Worm (Caenorhabditis elegans) whole organism, L1 larva: ENCODE measurements around the gene twnk-1.

Experiments
- C04F5.9 ChIP-seq: sonication (generic microtip); optimal IDR thresholded peaks from 2 replicates; lab custom pipeline; 2016; ENCODE audit warnings: missing genetic modification characterization, missing compliant biosample characterization
- C16A3.4 ChIP-seq: fragments of 150-350 bp; optimal IDR thresholded peaks from 2 replicates; lab custom pipeline; 2014; ENCODE audit warnings: missing biosample characterization, missing genetic modification characterization
- alr-1 ChIP-seq: fragments of 200-800 bp; sonication (Bioruptor generic); optimal IDR thresholded peaks from 2 replicates; lab custom pipeline; 2018; ENCODE audit warnings: borderline replicate concordance, mild to moderate bottlenecking, missing genetic modification characterization, missing compliant biosample characterization
- blmp-1 ChIP-seq: fragments of 150-350 bp; optimal IDR thresholded peaks from 2 replicates; lab custom pipeline; 2014; ENCODE audit warnings: missing biosample characterization, missing genetic modification characterization
- ceh-82 ChIP-seq, 3 experiments: fragments of 150-350 bp in 1 of 3; sonication (generic microtip) in 2 of 3; optimal IDR thresholded peaks; 2 replicates each; lab custom pipeline; 2014 to 2017; ENCODE audit warnings: missing biosample characterization in 3 of 3, missing genetic modification characterization in 3 of 3
- ceh-88 ChIP-seq: fragments of 200-800 bp; sonication (Bioruptor generic); IDR thresholded peaks from 2 replicates; pipeline ENCODE4 v1.3.6; 2022; ENCODE audit warnings: missing genetic modification characterization, missing compliant biosample characterization
- ceh-90 ChIP-seq: sonication (generic microtip); optimal IDR thresholded peaks from 2 replicates; lab custom pipeline; 2016; ENCODE audit warnings: missing genetic modification characterization, missing compliant biosample characterization
- ces-1 ChIP-seq: fragments of 150-350 bp; optimal IDR thresholded peaks from 2 replicates; lab custom pipeline; 2014; ENCODE audit warnings: missing biosample characterization, missing genetic modification reagents, missing genetic modification characterization
- dpl-1 ChIP-seq, 3 experiments: fragments of 150-350 bp in 2 of 3; sonication (generic microtip) in 1 of 3; optimal IDR thresholded peaks; 2 replicates each; lab custom pipeline; 2014 to 2017; ENCODE audit warnings: missing biosample characterization in 3 of 3, missing genetic modification characterization in 3 of 3, missing genetic modification reagents in 3 of 3
- dsc-1 ChIP-seq: sonication (generic microtip); optimal IDR thresholded peaks from 2 replicates; lab custom pipeline; 2016; ENCODE audit warnings: mild to moderate bottlenecking, missing genetic modification characterization, missing compliant biosample characterization
- elt-2 ChIP-seq: sonication (generic microtip); optimal IDR thresholded peaks from 2 replicates; lab custom pipeline; 2016; ENCODE audit warnings: missing genetic modification characterization, mild to moderate bottlenecking, inconsistent platforms, missing compliant biosample characterization, missing genetic modification reagents
- elt-3 ChIP-seq, 6 experiments: fragments of 150-350 bp in 1 of 6; sonication (generic microtip); optimal IDR thresholded peaks; 2 replicates each; lab custom pipeline; 2017 to 2018; ENCODE audit warnings: missing biosample characterization in 6 of 6, missing genetic modification characterization in 6 of 6, inconsistent platforms in 1 of 6
- fkh-10 ChIP-seq: sonication (generic microtip); optimal IDR thresholded peaks from 2 replicates; lab custom pipeline; 2017; ENCODE audit warnings: missing biosample characterization, missing genetic modification reagents, missing genetic modification characterization
- fkh-8 ChIP-seq: sonication (generic microtip); optimal IDR thresholded peaks from 2 replicates; lab custom pipeline; 2016; ENCODE audit warnings: mild to moderate bottlenecking, missing genetic modification characterization, missing compliant biosample characterization
- grh-1 ChIP-seq: fragments of 200-800 bp; sonication (Bioruptor generic); IDR thresholded peaks from 2 replicates; pipeline ENCODE4 v1.3.6; 2022; ENCODE audit warnings: missing genetic modification reagents, missing genetic modification characterization, missing compliant biosample characterization
- hlh-17 ChIP-seq: fragments of 200-800 bp; sonication (Bioruptor generic); optimal IDR thresholded peaks from 2 replicates; lab custom pipeline; 2018; ENCODE audit warnings: missing genetic modification characterization, mild to moderate bottlenecking, missing compliant biosample characterization, moderate library complexity, borderline replicate concordance
- hpl-2 ChIP-seq: fragments of 150-350 bp; optimal IDR thresholded peaks from 2 replicates; lab custom pipeline; 2014; ENCODE audit warnings: missing biosample characterization, missing genetic modification reagents, missing genetic modification characterization
- isw-1 ChIP-seq: fragments of 200-800 bp; sonication (Bioruptor generic); IDR thresholded peaks from 2 replicates; pipeline ENCODE4 v1.3.6; 2022; ENCODE audit warnings: missing genetic modification characterization, missing compliant biosample characterization
- jun-1 ChIP-seq: fragments of 150-350 bp; optimal IDR thresholded peaks from 2 replicates; lab custom pipeline; 2014; ENCODE audit warnings: missing biosample characterization, missing genetic modification reagents, missing genetic modification characterization
- lin-13 ChIP-seq: fragments of 150-350 bp; optimal IDR thresholded peaks from 2 replicates; lab custom pipeline; 2014; ENCODE audit warnings: missing biosample characterization, missing genetic modification reagents, missing genetic modification characterization
- lin-14 ChIP-seq: fragments of 200-800 bp; sonication (Bioruptor generic); optimal IDR thresholded peaks from 2 replicates; lab custom pipeline; 2018; ENCODE audit warnings: mild to moderate bottlenecking, missing genetic modification characterization, moderate library complexity, missing compliant biosample characterization
- lin-15B ChIP-seq: fragments of 150-350 bp; sonication (generic microtip); optimal IDR thresholded peaks from 3 replicates; lab custom pipeline; 2014; ENCODE audit warnings: missing biosample characterization, missing genetic modification characterization
- lin-35 ChIP-seq, 2 experiments: fragments of 150-350 bp; optimal IDR thresholded peaks; 2 replicates each; lab custom pipeline; 2014; ENCODE audit warnings: missing biosample characterization in 2 of 2, missing genetic modification characterization in 2 of 2, missing genetic modification reagents in 2 of 2
- lin-39 ChIP-seq: fragments of 150-350 bp; optimal IDR thresholded peaks from 2 replicates; lab custom pipeline; 2014; ENCODE audit warnings: missing biosample characterization, missing genetic modification reagents, missing genetic modification characterization
- lsy-2 ChIP-seq, 2 experiments: fragments of 150-350 bp; optimal IDR thresholded peaks; 2 replicates each; lab custom pipeline; 2014; ENCODE audit warnings: missing biosample characterization in 2 of 2, missing genetic modification characterization in 2 of 2
- mab-9 ChIP-seq: fragments of 200-800 bp; sonication (Bioruptor generic); IDR thresholded peaks from 2 replicates; pipeline ENCODE4 v1.3.6; 2022; ENCODE audit warnings: missing genetic modification reagents, missing genetic modification characterization, missing compliant biosample characterization
- mdl-1 ChIP-seq, 2 experiments: fragments of 150-350 bp; optimal IDR thresholded peaks; 2 replicates each; lab custom pipeline; 2014 to 2017; ENCODE audit warnings: missing biosample characterization in 2 of 2, missing genetic modification characterization in 2 of 2, inconsistent platforms in 1 of 2
- nhr-11 ChIP-seq: fragments of 150-350 bp; optimal IDR thresholded peaks from 2 replicates; lab custom pipeline; 2014; ENCODE audit warnings: missing biosample characterization, missing genetic modification characterization
- nhr-12 ChIP-seq: sonication (generic microtip); optimal IDR thresholded peaks from 2 replicates; lab custom pipeline; 2017; ENCODE audit warnings: missing biosample characterization, missing genetic modification characterization
- nhr-237 ChIP-seq: fragments of 150-350 bp; optimal IDR thresholded peaks from 2 replicates; lab custom pipeline; 2014; ENCODE audit warnings: missing biosample characterization, missing genetic modification characterization
- nhr-28 ChIP-seq: fragments of 150-350 bp; optimal IDR thresholded peaks from 2 replicates; lab custom pipeline; 2014; ENCODE audit warnings: missing biosample characterization, missing genetic modification characterization
- nhr-71 ChIP-seq: sonication (generic microtip); optimal IDR thresholded peaks from 2 replicates; lab custom pipeline; 2016; ENCODE audit warnings: mild to moderate bottlenecking, missing genetic modification characterization, moderate library complexity, missing compliant biosample characterization
- nhr-77 ChIP-seq: fragments of 150-350 bp; optimal IDR thresholded peaks from 2 replicates; lab custom pipeline; 2014; ENCODE audit warnings: missing biosample characterization, missing genetic modification characterization
- nhr-84 ChIP-seq: sonication (generic microtip); optimal IDR thresholded peaks from 2 replicates; lab custom pipeline; 2017; ENCODE audit warnings: missing biosample characterization, missing genetic modification characterization
- nhr-90 ChIP-seq: sonication (generic microtip); optimal IDR thresholded peaks from 2 replicates; lab custom pipeline; 2016; ENCODE audit warnings: mild to moderate bottlenecking, missing genetic modification characterization, missing compliant biosample characterization; ENCODE audit not compliant: poor library complexity
- pax-3 ChIP-seq: fragments of 200-800 bp; sonication (Bioruptor generic); optimal IDR thresholded peaks from 2 replicates; lab custom pipeline; 2018; ENCODE audit warnings: mild to moderate bottlenecking, missing genetic modification characterization, moderate library complexity, missing compliant biosample characterization
- pqm-1 ChIP-seq: sonication (generic microtip); optimal IDR thresholded peaks from 3 replicates; lab custom pipeline; 2017; ENCODE audit warnings: missing biosample characterization, missing genetic modification characterization
- snpc-4 ChIP-seq: fragments of 150-350 bp; optimal IDR thresholded peaks from 2 replicates; lab custom pipeline; 2014; ENCODE audit warnings: missing biosample characterization, missing genetic modification characterization
- sox-4 ChIP-seq: sonication (generic microtip); optimal IDR thresholded peaks from 2 replicates; lab custom pipeline; 2016; ENCODE audit warnings: missing genetic modification characterization, missing compliant biosample characterization
- sup-37 ChIP-seq: fragments of 200-800 bp; sonication (Bioruptor generic); optimal IDR thresholded peaks from 2 replicates; lab custom pipeline; 2018; ENCODE audit warnings: mild to moderate bottlenecking, missing genetic modification characterization, missing compliant biosample characterization
- swsn-7 ChIP-seq: sonication (generic microtip); optimal IDR thresholded peaks from 2 replicates; lab custom pipeline; 2016; ENCODE audit warnings: missing genetic modification characterization, missing compliant biosample characterization
- unc-30 ChIP-seq: sonication (generic microtip); optimal IDR thresholded peaks from 2 replicates; lab custom pipeline; 2017; ENCODE audit warnings: missing biosample characterization, missing genetic modification characterization
- unc-86 ChIP-seq: sonication (generic microtip); optimal IDR thresholded peaks from 2 replicates; lab custom pipeline; 2016; ENCODE audit warnings: missing genetic modification characterization, missing compliant biosample characterization
- unc-98 ChIP-seq: fragments of 200-800 bp; sonication (Bioruptor generic); IDR thresholded peaks from 2 replicates; pipeline ENCODE4 v1.3.6; 2022; ENCODE audit warnings: missing genetic modification characterization, missing compliant biosample characterization
- zag-1 ChIP-seq: fragments of 150-350 bp; optimal IDR thresholded peaks from 2 replicates; lab custom pipeline; 2014; ENCODE audit warnings: missing biosample characterization, missing genetic modification characterization
- zip-4 ChIP-seq: fragments of 200-800 bp; sonication (Bioruptor generic); optimal IDR thresholded peaks from 2 replicates; lab custom pipeline; 2018; ENCODE audit warnings: mild to moderate bottlenecking, missing genetic modification characterization, moderate library complexity, missing compliant biosample characterization
- ztf-11 ChIP-seq, 2 experiments: sonication (generic microtip); optimal IDR thresholded peaks; 2 replicates each; lab custom pipeline; 2016 to 2017; ENCODE audit warnings: missing genetic modification characterization in 2 of 2, missing biosample characterization in 1 of 2, missing compliant biosample characterization in 1 of 2
- ztf-4 ChIP-seq: fragments of 150-350 bp; optimal IDR thresholded peaks from 2 replicates; lab custom pipeline; 2014; ENCODE audit warnings: missing biosample characterization, missing genetic modification characterization

Gene twnk-1

DNA sequence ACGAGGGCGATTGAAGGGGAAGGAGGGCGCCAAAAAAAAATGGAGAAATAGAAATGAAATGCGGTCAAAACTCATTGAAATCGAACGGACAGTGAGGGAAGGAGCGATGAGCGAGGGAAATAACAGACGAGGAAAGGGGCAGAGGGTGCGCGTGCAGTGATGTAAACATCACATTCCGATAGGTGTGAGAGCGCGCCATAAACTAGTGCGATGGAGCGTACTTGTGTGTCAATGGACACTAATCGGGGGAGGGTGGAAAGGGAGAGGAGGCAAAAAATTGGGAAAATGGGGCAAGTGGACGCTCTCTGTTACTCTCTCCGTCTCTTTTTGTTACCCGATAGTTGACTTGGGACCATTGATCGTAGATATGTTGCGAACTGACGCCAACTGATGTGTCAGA, 27.1 kb upstream of the twnk-1 start (continued):
- TF ChIP-seq nhr-12, result no peak
- TF ChIP-seq zip-4 (GFP tag; lab: Kevin White, UChicago), result no peak
- peak; percentile 12 for TF ChIP-seq dsc-1
- TF ChIP-seq mab-9 (GFP tag; lab: Robert Waterston, UW), result no peak
- no peak for TF ChIP-seq pqm-1 (tag; lab: Kevin White, UChicago)
- TF ChIP-seq grh-1 (GFP tag; lab: Robert Waterston, UW), result peak; percentile 30; the same call in 1 of the 2 replicates
- no peak for TF ChIP-seq C04F5.9 (tag; lab: Kevin White, UChicago)
- no peak for TF ChIP-seq unc-98 (GFP tag; lab: Robert Waterston, UW)
- TF ChIP-seq ceh-88 (GFP tag; lab: Robert Waterston, UW), result no peak
- no peak for TF ChIP-seq sup-37 (GFP tag; lab: Kevin White, UChicago)
- TF ChIP-seq mdl-1 (tag; optimal IDR thresholded peaks at IDR 0.05; lab: Kevin White, UChicago), result peak in 1 of 2 experiments; percentile 63
- TF ChIP-seq elt-3 (tag; optimal IDR thresholded peaks at IDR 0.05; lab: Kevin White, UChicago), result no peak
- peak in 1 of 2 experiments; percentile 17 for TF ChIP-seq ztf-11 (tag; optimal IDR thresholded peaks at IDR 0.05; lab: Kevin White, UChicago)
- TF ChIP-seq unc-86 (tag; lab: Kevin White, UChicago), result peak; percentile 18
- no peak for TF ChIP-seq nhr-28 (tag; lab: Kevin White, UChicago)
- peak; percentile 35 for TF ChIP-seq lin-13 (GFP tag; lab: Kevin White, UChicago)
- peak; percentile 4 for TF ChIP-seq nhr-90 (tag; lab: Kevin White, UChicago)
- TF ChIP-seq pax-3 (tag; lab: Kevin White, UChicago), result no peak
- TF ChIP-seq isw-1 (GFP tag; lab: Robert Waterston, UW), result no peak
- peak; percentile 72 for TF ChIP-seq fkh-8 (tag; lab: Kevin White, UChicago)
- no peak for TF ChIP-seq ces-1
- TF ChIP-seq ceh-82 (tag; optimal IDR thresholded peaks at IDR 0.05; lab: Kevin White, UChicago), result peak in 2 of 3 experiments; percentile 37 to 52
- TF ChIP-seq hlh-17, result no peak
- no peak for TF ChIP-seq hpl-2 (GFP tag; lab: Kevin White, UChicago)
- TF ChIP-seq nhr-11 (tag; lab: Kevin White, UChicago), result no peak
- peak; percentile 4 for TF ChIP-seq fkh-10 (GFP tag; lab: Kevin White, UChicago)
- no peak for TF ChIP-seq jun-1 (tag; lab: Kevin White, UChicago)
- TF ChIP-seq snpc-4 (tag; lab: Kevin White, UChicago), result peak; percentile 29
- TF ChIP-seq alr-1 (tag; lab: Kevin White, UChicago), result no peak
- no peak for TF ChIP-seq nhr-84 (tag; lab: Kevin White, UChicago)
- TF ChIP-seq lin-15B (tag; lab: Kevin White, UChicago), result peak; percentile 10
- TF ChIP-seq blmp-1 (tag; lab: Kevin White, UChicago), result peak; percentile 68
- TF ChIP-seq ceh-90, result no peak
- TF ChIP-seq sox-4 (tag; lab: Kevin White, UChicago), result no peak
- TF ChIP-seq lin-39 (tag; lab: Kevin White, UChicago), result no peak
- TF ChIP-seq unc-30 (tag; lab: Kevin White, UChicago), result no peak
- TF ChIP-seq lsy-2 (tag; optimal IDR thresholded peaks at IDR 0.05; lab: Kevin White, UChicago), result peak; percentile 39 to 75
- TF ChIP-seq nhr-237 (tag; lab: Kevin White, UChicago), result no peak
- TF ChIP-seq lin-14 (GFP tag; lab: Kevin White, UChicago), result peak; percentile 93
- TF ChIP-seq swsn-7 (tag; lab: Kevin White, UChicago), result peak; percentile 55
- peak; percentile 30 for TF ChIP-seq C16A3.4 (tag; lab: Kevin White, UChicago)
- TF ChIP-seq ztf-4 (tag; lab: Kevin White, UChicago), result peak; percentile 5
- peak; percentile 25 to 66 (median 44) for TF ChIP-seq dpl-1 (GFP tag; optimal IDR thresholded peaks at IDR 0.05; lab: Kevin White, UChicago)
- TF ChIP-seq nhr-77, result no peak
- TF ChIP-seq elt-2, result no peak
- peak; percentile 70 for TF ChIP-seq nhr-71 (tag; lab: Kevin White, UChicago)
- no peak for TF ChIP-seq zag-1
- TF ChIP-seq lin-35 (GFP tag; optimal IDR thresholded peaks at IDR 0.05; lab: Kevin White, UChicago), result peak; percentile 65 to 79
